Worm (Caenorhabditis elegans): Measurements from ENCODE around the gene ZK455.5.
A peak's percentile ranks its signal among the peaks of the same experiment; 100 is the strongest.

Gene ZK455.5

DNA sequence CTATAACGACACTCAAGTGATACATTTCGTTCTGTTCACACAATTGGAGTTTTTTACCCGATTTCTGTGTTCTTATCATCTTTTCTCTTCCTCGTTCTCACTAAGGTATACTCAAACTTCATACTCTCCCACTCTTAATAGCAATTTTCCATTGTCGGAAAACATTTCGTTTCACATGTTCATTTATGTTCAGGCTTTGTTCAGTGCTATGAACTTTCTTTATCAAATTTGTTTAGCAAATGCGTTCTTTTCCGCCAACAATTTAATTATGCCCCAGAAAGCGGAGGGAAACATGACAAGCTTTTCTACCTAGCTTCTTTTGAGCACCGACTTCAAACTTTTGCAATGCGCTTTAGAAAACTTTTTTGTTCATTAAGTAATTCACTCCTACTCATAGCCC lies 18.7 kb upstream of the ZK455.5 start:
- TF ChIP-seq unc-42 (tag; optimal IDR thresholded peaks at IDR 0.05) (peak; percentile 71), hlh-15 (tag; optimal IDR thresholded peaks at IDR 0.05) (no peak), ceh-14 (tag; optimal IDR thresholded peaks at IDR 0.05) (no peak)

DNA sequence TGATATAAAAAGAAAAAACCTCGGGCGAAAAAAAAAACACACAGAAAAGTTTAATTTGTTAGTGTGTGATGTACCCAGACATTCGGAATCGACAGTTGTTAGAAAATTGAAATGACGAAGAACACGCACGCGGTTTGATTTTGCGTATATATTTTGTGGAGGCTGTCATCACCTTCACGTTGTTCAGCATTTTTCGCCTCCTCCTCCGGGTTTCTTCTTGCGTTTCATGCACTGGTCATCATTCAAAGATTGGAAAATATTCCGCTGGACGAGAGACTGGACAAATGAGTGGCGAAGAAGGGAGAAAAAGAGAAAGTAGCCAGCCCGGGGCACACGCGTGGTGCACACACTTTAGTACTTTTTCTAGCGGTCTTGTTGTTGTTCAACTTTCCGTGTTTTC lies 18.2 kb upstream of the ZK455.5 start:
- TF ChIP-seq sdc-2 (tag; optimal IDR thresholded peaks at IDR 0.05) (no peak), hlh-13 (GFP tag; optimal IDR thresholded peaks at IDR 0.05) (no peak), fax-1 (tag; optimal IDR thresholded peaks at IDR 0.05) (no peak)

DNA sequence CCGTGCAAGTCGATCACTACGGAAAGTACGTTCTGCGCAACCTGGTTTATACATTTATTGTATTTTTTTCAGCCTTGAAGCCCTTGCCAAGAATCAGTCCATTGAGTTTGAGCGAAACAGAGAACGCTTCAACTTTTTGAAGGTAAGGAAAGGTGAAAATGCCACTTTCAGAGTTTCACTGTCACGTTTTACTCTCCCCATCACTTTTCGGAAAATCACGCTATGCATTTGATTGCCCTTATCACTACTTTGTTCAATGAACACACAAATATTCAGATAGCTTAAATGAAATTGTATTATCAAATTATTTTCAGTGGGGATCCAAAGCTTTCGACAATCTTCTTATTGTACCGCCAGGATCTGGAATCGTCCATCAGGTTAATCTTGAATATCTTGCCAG lies 13.8 kb upstream of the ZK455.5 start:
- TF ChIP-seq ceh-45 (GFP tag; IDR thresholded peaks at IDR 0.05): no peak
- no peak for TF ChIP-seq elt-2 (tag; optimal IDR thresholded peaks at IDR 0.05)
- TF ChIP-seq fkh-6 (tag; optimal IDR thresholded peaks at IDR 0.05): no peak
- TF ChIP-seq nfya-1 (tag; optimal IDR thresholded peaks at IDR 0.05): no peak
- no peak for TF ChIP-seq pax-1 (tag; optimal IDR thresholded peaks at IDR 0.05)
- no peak for TF ChIP-seq pag-3 (tag; optimal IDR thresholded peaks at IDR 0.05; ENCODE audit: borderline replicate concordance)

DNA sequence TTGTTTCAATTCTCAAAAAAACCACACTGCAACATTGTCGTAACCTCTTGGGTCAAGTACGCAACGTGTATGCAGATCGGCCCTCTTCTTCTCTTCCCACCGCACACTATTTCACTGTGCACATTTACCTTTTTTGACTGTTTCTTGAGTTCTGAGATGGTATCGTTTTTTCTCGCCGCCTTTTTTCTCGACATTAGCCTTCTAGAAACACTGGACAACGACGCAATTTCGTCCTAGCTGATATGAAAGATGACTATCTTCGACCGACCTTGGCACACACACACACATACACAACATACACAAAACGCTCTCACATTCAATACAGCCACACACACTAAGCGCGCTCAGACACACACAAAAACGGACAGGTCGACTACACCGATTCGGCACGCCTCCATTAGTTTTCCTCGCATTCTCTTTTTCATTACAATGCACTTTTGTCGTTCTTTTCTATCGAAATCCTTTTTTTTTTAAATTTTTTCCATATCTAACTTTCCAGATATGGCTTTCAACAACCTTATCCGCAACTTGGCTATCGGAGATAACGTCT lies 12.7 kb upstream of the ZK455.5 start, which contains the start of gene aco-1:
Gene aco-1, plus strand, starts transcription at position 500 of the 550 bp plus-strand sequence.
- TF ChIP-seq hlh-13 (GFP tag; optimal IDR thresholded peaks at IDR 0.05): no peak
- peak; percentile 69 for TF ChIP-seq elt-2 (tag; optimal IDR thresholded peaks at IDR 0.05)
- TF ChIP-seq tbx-2 (tag; optimal IDR thresholded peaks at IDR 0.05): peak; percentile 20
- 0 out of 2 replicates have a peak, but pooled peaks have one; percentile 25 for TF ChIP-seq ceh-45 (GFP tag; IDR thresholded peaks at IDR 0.05)
- TF ChIP-seq C38D4.7 (GFP tag; optimal IDR thresholded peaks at IDR 0.05): no peak

DNA sequence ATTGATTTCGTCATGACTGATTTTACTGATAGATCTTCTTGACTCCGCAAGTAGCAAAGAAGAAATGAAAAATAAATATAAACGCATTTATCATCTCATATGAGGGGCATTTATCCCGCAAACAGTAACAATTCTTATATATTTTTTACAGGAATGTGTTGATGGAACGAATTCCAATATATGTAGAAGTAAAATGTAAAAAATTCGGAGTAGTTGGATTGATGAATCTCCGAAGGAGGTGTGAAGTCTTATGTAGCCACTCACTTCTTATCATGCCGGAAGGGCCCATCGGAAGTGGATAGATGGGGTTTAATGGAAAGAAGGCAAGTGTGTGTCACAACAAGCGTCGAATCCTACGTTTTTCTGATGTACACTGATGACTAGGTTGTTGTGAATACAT lies 11.1 kb upstream of the ZK455.5 start, which contains the start of gene gcy-9:
Gene gcy-9, minus strand, starts transcription at position 101 of the 400 bp plus-strand sequence.
- TF ChIP-seq pat-9 (tag; optimal IDR thresholded peaks at IDR 0.05): no peak
- no peak for TF ChIP-seq hlh-30 (tag; optimal IDR thresholded peaks at IDR 0.05; ENCODE audit: insufficient read depth)
- TF ChIP-seq zip-5 (tag; optimal IDR thresholded peaks at IDR 0.05): no peak
- TF ChIP-seq hlh-15 (tag; optimal IDR thresholded peaks at IDR 0.05): no peak
- no peak for TF ChIP-seq pha-4 (tag; optimal IDR thresholded peaks at IDR 0.05)
- no peak for TF ChIP-seq odd-2 (tag; optimal IDR thresholded peaks at IDR 0.05)
- no peak for TF ChIP-seq che-1 (tag; optimal IDR thresholded peaks at IDR 0.05)
- TF ChIP-seq nfya-1 (tag; optimal IDR thresholded peaks at IDR 0.05): no peak
- TF ChIP-seq hlh-6 (tag; optimal IDR thresholded peaks at IDR 0.05): no peak
- TF ChIP-seq rnt-1 (tag; optimal IDR thresholded peaks at IDR 0.05): no peak
- TF ChIP-seq fkh-10 (GFP tag; optimal IDR thresholded peaks at IDR 0.05): no peak
- TF ChIP-seq ttx-3 (tag; optimal IDR thresholded peaks at IDR 0.05): no peak
- TF ChIP-seq tbx-2 (tag; optimal IDR thresholded peaks at IDR 0.05): no peak
- TF ChIP-seq K09A11.1 (tag; optimal IDR thresholded peaks at IDR 0.05; ENCODE audit: insufficient read depth): no peak
- TF ChIP-seq pha-2 (tag; optimal IDR thresholded peaks at IDR 0.05): no peak
- no peak for TF ChIP-seq pros-1 (tag; optimal IDR thresholded peaks at IDR 0.05)

DNA sequence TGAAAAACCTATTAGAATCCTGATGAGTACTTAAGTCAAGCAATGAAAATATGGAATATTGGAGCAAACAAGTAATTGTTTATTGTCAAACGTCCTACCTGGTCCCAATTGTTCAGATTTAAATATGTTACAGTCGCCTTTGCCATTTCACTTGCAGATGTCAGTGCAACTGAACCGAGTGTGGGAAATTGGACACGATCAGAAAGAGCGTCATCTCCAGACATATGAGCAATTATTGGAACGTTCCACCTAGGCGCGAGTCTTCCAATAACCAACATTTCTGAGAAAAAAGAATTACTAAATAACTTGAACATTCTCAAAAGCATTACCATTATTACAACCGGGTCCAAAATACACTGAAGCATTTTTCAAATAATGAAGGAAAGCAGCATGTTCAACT lies 10.4 kb upstream of the ZK455.5 start:
- TF ChIP-seq K09A11.1 (tag; optimal IDR thresholded peaks at IDR 0.05; ENCODE audit: insufficient read depth): no peak
- no peak for TF ChIP-seq sdc-2 (tag; optimal IDR thresholded peaks at IDR 0.05)
- TF ChIP-seq ceh-48 (tag; optimal IDR thresholded peaks at IDR 0.05): no peak
- TF ChIP-seq nhr-232 (tag; optimal IDR thresholded peaks at IDR 0.05): no peak

DNA sequence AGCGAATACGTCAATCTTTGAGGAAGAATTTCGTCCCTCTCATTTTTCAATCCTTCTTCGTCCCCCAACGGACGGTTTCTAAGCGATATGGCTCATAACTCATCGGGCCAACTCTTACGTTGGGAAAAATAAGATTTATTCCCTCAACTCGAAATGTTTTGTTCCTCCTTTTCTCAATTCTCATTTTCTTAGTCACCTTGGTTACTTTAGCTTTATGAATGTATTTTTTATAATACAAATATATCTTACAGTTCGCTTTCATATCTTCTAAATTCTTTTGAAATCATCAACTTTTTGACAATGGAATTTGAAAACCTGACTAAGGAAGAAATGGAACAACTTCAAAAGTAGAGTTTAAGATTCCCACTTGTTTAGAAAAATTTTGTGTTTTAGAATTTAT lies 2.7 kb upstream of the ZK455.5 start, which contains the start of gene npr-9:
Gene npr-9, plus strand, starts transcription at position 301 of the 400 bp plus-strand sequence.
- TF ChIP-seq T23F11.4 (GFP tag; optimal IDR thresholded peaks at IDR 0.05) (no peak), Y22D7AL.16 (tag; optimal IDR thresholded peaks at IDR 0.05) (no peak), mec-3 (tag; optimal IDR thresholded peaks at IDR 0.05; ENCODE audit: borderline replicate concordance) (no peak), npax-4 (tag; optimal IDR thresholded peaks at IDR 0.05) (no peak), pag-3 (tag; optimal IDR thresholded peaks at IDR 0.05; ENCODE audit: borderline replicate concordance) (no peak), ceh-34 (tag; optimal IDR thresholded peaks at IDR 0.05) (no peak), nfya-1 (tag; optimal IDR thresholded peaks at IDR 0.05) (no peak), pat-9 (tag; optimal IDR thresholded peaks at IDR 0.05) (no peak)

Measured in whole organism, late embryonic.